Fruit fly (Drosophila melanogaster) whole organism, adult: ENCODE results near the gene Lcp65Ac.

ENCODE experiments used
- CG12768 ChIP-seq: fragments of 200-800 bp; sonication (Bioruptor generic); optimal IDR thresholded peaks from 2 replicates; lab custom pipeline; 2017; ENCODE audit warnings: missing biosample characterization, missing genetic modification characterization, mild to moderate bottlenecking, moderate library complexity, missing genetic modification reagents
- CG7045 ChIP-seq: fragments of 200-800 bp; sonication (Bioruptor generic); optimal IDR thresholded peaks from 2 replicates; lab custom pipeline; 2017; ENCODE audit warnings: missing biosample characterization, mild to moderate bottlenecking, missing genetic modification characterization
- Crg-1 ChIP-seq: fragments of 200-800 bp; sonication (Bioruptor generic); optimal IDR thresholded peaks from 2 replicates; lab custom pipeline; 2016; ENCODE audit warnings: missing biosample characterization, missing genetic modification characterization
- cic ChIP-seq: fragments of 200-800 bp; sonication (Bioruptor generic); optimal IDR thresholded peaks from 2 replicates; lab custom pipeline; 2017; ENCODE audit warnings: missing biosample characterization, mild to moderate bottlenecking, missing genetic modification characterization, moderate library complexity
- cnc ChIP-seq, 2 experiments: fragments of >200 bp; optimal IDR thresholded peaks; 2 replicates each; lab custom pipeline; 2017
- kay ChIP-seq: fragments of 200-800 bp; sonication (Bioruptor generic); peaks from one replicate; lab custom pipeline; 2016; ENCODE audit warnings: missing biosample characterization, missing genetic modification characterization, borderline replicate concordance
- pad ChIP-seq: fragments of 200-800 bp; sonication (Bioruptor generic); optimal IDR thresholded peaks from 3 replicates; lab custom pipeline; 2017; ENCODE audit warnings: missing biosample characterization, missing genetic modification characterization, mild to moderate bottlenecking, moderate library complexity, missing genetic modification reagents
- toe ChIP-seq: fragments of 200-800 bp; sonication (Bioruptor generic); optimal IDR thresholded peaks from 2 replicates; lab custom pipeline; 2016; ENCODE audit warnings: missing biosample characterization, missing genetic modification characterization

DNA sequence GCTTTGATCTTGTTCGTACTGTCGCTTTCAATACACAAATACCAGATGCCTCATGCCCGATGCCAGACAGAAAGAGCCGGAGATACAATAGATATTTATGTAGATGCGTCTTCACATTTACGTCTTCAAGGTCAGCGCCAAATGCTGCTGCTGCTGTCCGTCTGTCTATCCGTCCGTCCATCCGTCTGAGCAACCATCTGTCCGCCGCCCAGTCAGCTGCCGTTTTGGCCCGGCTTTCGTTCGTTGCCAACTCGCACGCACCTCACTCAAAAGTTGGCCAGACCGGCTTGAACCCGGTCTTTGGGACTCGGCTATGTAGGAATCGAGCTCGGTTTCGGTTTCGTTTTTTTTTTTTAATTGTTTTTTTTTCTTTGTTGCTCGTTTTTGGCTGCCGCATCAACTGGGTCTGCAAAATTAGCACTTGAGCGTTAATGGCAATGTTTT is 10.4 kb downstream of the Lcp65Ac start:
- TF ChIP-seq Crg-1 (GFP tag; lab: Kevin White, UChicago) (no peak), toe (GFP tag; lab: Kevin White, UChicago) (no peak), CG12768 (no peak), pad (GFP tag; lab: Kevin White, UChicago) (no peak), kay (no peak), cic (GFP tag; lab: Kevin White, UChicago) (no peak), CG7045 (no peak), cnc (optimal IDR thresholded peaks at IDR 0.05; lab: Kevin White, UChicago) (no peak)
